Worm (Caenorhabditis elegans) whole organism, L4/young adult: ENCODE measurements around the gene str-165.

Experiments used
- W03F9.2 ChIP-seq: fragments of 150-350 bp; optimal IDR thresholded peaks from 2 replicates; lab custom pipeline; 2014; ENCODE audit warnings: missing biosample characterization, missing genetic modification characterization
- him-1 ChIP-seq: sonication (generic microtip); optimal IDR thresholded peaks from 2 replicates; lab custom pipeline; 2016; ENCODE audit warnings: missing genotype, missing genetic modification reagents, missing genetic modification characterization, missing compliant biosample characterization

DNA sequence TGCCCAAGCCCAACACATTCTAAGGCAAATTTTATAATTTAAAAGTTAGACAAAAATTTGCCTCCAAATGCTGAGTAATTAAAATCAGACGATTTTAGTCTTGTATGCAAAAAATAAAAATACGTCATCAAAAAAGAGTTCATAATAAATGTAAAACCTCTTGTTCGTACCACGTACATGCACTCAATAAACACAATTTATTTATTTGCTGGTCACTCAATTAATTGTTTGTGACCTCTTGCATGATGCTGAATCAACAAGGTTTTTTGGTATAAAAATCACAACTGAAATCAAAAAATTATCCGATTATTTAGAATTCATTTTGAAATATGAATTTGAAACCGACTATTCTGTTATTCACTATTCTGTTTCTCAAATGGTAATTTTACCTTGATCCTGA is 19.3 kb downstream of the str-165 start, which contains the start of gene hpx-2:
- TF ChIP-seq him-1 (tag; lab: Kevin White, UChicago) (no peak), W03F9.2 (tag; lab: Kevin White, UChicago) (no peak)
